Fruit fly (Drosophila melanogaster) S2 (cell line): Measurements from ENCODE around the gene zld.

ENCODE experiments used
- CG8478 ChIP-seq: fragments of >200 bp; optimal IDR thresholded peaks from 2 replicates; lab custom pipeline; 2018
- CTCF ChIP-seq, 2 experiments: fragments of >200 bp; optimal IDR thresholded peaks; 2 replicates each; lab custom pipeline; 2018

- TF ChIP-seq CG8478 (lab: Kevin White, UChicago), result no peak
- no peak for TF ChIP-seq CTCF (optimal IDR thresholded peaks at IDR 0.05; lab: Kevin White, UChicago)
Measured at dm6 chrX:19753710-19754109, 29.6 kb downstream of the zld start.
